Fruit fly (Drosophila melanogaster) whole organism, embryonic: Measurements from ENCODE around the gene sit.

ENCODE experiments used
- Antp ChIP-seq: fragments of 200-800 bp; sonication (Bioruptor generic); optimal IDR thresholded peaks from 3 replicates; lab custom pipeline; 2016; ENCODE audit warnings: missing biosample characterization, missing genetic modification characterization
- B-H1 ChIP-seq: fragments of 200-800 bp; sonication (Bioruptor generic); IDR thresholded peaks from 3 replicates; pipeline ENCODE4 v1.3.6; 2022; ENCODE audit warnings: missing biosample characterization, missing genetic modification characterization
- BEAF-32 ChIP-seq: fragments of 200-800 bp; sonication (Bioruptor generic); optimal IDR thresholded peaks from 3 replicates; lab custom pipeline; 2017; ENCODE audit warnings: missing biosample characterization, missing genetic modification characterization, mild to moderate bottlenecking, moderate library complexity, missing genetic modification reagents
- C15 ChIP-seq: fragments of 200-800 bp; sonication (Bioruptor generic); IDR thresholded peaks from 3 replicates; pipeline ENCODE4 v1.3.6; 2022; ENCODE audit warnings: missing biosample characterization, missing genetic modification characterization
- CG15073 ChIP-seq: fragments of 200-800 bp; sonication (Bioruptor generic); optimal IDR thresholded peaks from 2 replicates; lab custom pipeline; 2016; ENCODE audit warnings: missing biosample characterization, missing genetic modification characterization
- CG15696 ChIP-seq: fragments of 200-800 bp; sonication (Bioruptor generic); optimal IDR thresholded peaks from 2 replicates; lab custom pipeline; 2019; ENCODE audit warnings: missing biosample characterization, mild to moderate bottlenecking, missing genetic modification characterization, moderate library complexity
- CG17568 ChIP-seq: fragments of 200-800 bp; sonication (Bioruptor generic); optimal IDR thresholded peaks from 2 replicates; lab custom pipeline; 2018; ENCODE audit warnings: missing biosample characterization, mild to moderate bottlenecking, missing genetic modification characterization, moderate library complexity
- CG1832 ChIP-seq: fragments of 200-800 bp; sonication (Bioruptor generic); optimal IDR thresholded peaks from 2 replicates; lab custom pipeline; 2017; ENCODE audit warnings: missing biosample characterization, mild to moderate bottlenecking, missing genetic modification characterization, inconsistent platforms
- CG18619 ChIP-seq: fragments of 200-800 bp; sonication (Bioruptor generic); optimal IDR thresholded peaks from 3 replicates; lab custom pipeline; 2017; ENCODE audit warnings: missing biosample characterization, mild to moderate bottlenecking, missing genetic modification characterization
- CG2120 ChIP-seq: fragments of 200-800 bp; sonication (Bioruptor generic); optimal IDR thresholded peaks from 3 replicates; lab custom pipeline; 2016; ENCODE audit warnings: missing biosample characterization, missing genetic modification characterization
- CG34422 ChIP-seq: fragments of 200-800 bp; sonication (Bioruptor generic); IDR thresholded peaks from 3 replicates; pipeline ENCODE4 v1.3.6; 2022; ENCODE audit warnings: missing biosample characterization, missing genetic modification characterization
- CG4328 ChIP-seq: fragments of 200-800 bp; sonication (Bioruptor generic); optimal IDR thresholded peaks from 3 replicates; lab custom pipeline; 2017; ENCODE audit warnings: missing biosample characterization, missing genetic modification reagents, missing genetic modification characterization
- CG4854 ChIP-seq: fragments of 200-800 bp; sonication (Bioruptor generic); optimal IDR thresholded peaks from 2 replicates; lab custom pipeline; 2016; ENCODE audit warnings: missing biosample characterization, missing genetic modification characterization, inconsistent platforms
- CG5180 ChIP-seq: fragments of 200-800 bp; sonication (Bioruptor generic); optimal IDR thresholded peaks from 3 replicates; lab custom pipeline; 2017; ENCODE audit warnings: missing biosample characterization, missing genetic modification characterization, mild to moderate bottlenecking, moderate library complexity, missing genetic modification reagents
- CG6765 ChIP-seq: fragments of 200-800 bp; sonication (Bioruptor generic); optimal IDR thresholded peaks from 3 replicates; lab custom pipeline; 2017; ENCODE audit warnings: missing biosample characterization, mild to moderate bottlenecking, missing genetic modification characterization
- CG8290 ChIP-seq, 3 experiments: fragments of 200-800 bp; sonication (Bioruptor generic); optimal IDR thresholded peaks; 2 replicates each; lab custom pipeline; 2016 to 2019; ENCODE audit warnings: missing biosample characterization in 3 of 3, missing genetic modification characterization in 3 of 3, mild to moderate bottlenecking in 2 of 3, moderate library complexity in 1 of 3
- CG8765 ChIP-seq: fragments of 200-800 bp; sonication (Bioruptor generic); IDR thresholded peaks from 2 replicates; pipeline ENCODE4 v1.3.6; 2022; ENCODE audit warnings: missing biosample characterization, missing genetic modification characterization
- CG8924 ChIP-seq: fragments of 200-800 bp; optimal IDR thresholded peaks from 3 replicates; lab custom pipeline; 2019; ENCODE audit warnings: missing biosample characterization, mild to moderate bottlenecking, missing genetic modification characterization, moderate library complexity
- Deaf1 ChIP-seq: fragments of 200-800 bp; optimal IDR thresholded peaks from 3 replicates; lab custom pipeline; 2019; ENCODE audit warnings: missing biosample characterization, mild to moderate bottlenecking, missing genetic modification characterization, moderate library complexity
- Dek ChIP-seq: fragments of 200-800 bp; sonication (Bioruptor generic); optimal IDR thresholded peaks from 3 replicates; lab custom pipeline; 2019; ENCODE audit warnings: missing biosample characterization, mild to moderate bottlenecking, missing genetic modification characterization, moderate library complexity
- Doc2 ChIP-seq: fragments of 200-800 bp; sonication (Bioruptor generic); IDR thresholded peaks from 2 replicates; pipeline ENCODE4 v1.3.6; 2022; ENCODE audit warnings: missing biosample characterization, missing genetic modification characterization
- E2f2 ChIP-seq: fragments of 200-800 bp; sonication (Bioruptor generic); IDR thresholded peaks from 2 replicates; pipeline ENCODE4 v1.3.6; 2022; ENCODE audit warnings: missing biosample characterization, missing genetic modification characterization
- ERR ChIP-seq: fragments of 200-800 bp; sonication (Bioruptor generic); optimal IDR thresholded peaks from 2 replicates; lab custom pipeline; 2016; ENCODE audit warnings: missing biosample characterization, missing genetic modification characterization
- HHEX ChIP-seq: fragments of 200-800 bp; sonication (Bioruptor generic); optimal IDR thresholded peaks from 3 replicates; lab custom pipeline; 2017; ENCODE audit warnings: missing biosample characterization, mild to moderate bottlenecking, missing genetic modification characterization, missing genetic modification reagents
- Hsf ChIP-seq: fragments of 200-800 bp; sonication (Bioruptor generic); optimal IDR thresholded peaks from 3 replicates; lab custom pipeline; 2016; ENCODE audit warnings: missing biosample characterization, missing genetic modification characterization
- Mrtf ChIP-seq: fragments of 200-800 bp; sonication (Bioruptor generic); IDR thresholded peaks from 3 replicates; pipeline ENCODE4 v1.3.6; 2022; ENCODE audit warnings: missing biosample characterization, missing genetic modification characterization
- Myb ChIP-seq: fragments of 200-800 bp; sonication (Bioruptor generic); optimal IDR thresholded peaks from 2 replicates; lab custom pipeline; 2016; ENCODE audit warnings: missing biosample characterization, missing genetic modification characterization
- Neu2 ChIP-seq: fragments of 200-800 bp; sonication (Bioruptor generic); optimal IDR thresholded peaks from 3 replicates; lab custom pipeline; 2016; ENCODE audit warnings: missing biosample characterization, missing genetic modification characterization, borderline replicate concordance
- TFAM ChIP-seq: fragments of 200-800 bp; sonication (Bioruptor generic); optimal IDR thresholded peaks from 2 replicates; lab custom pipeline; 2017; ENCODE audit warnings: missing biosample characterization, missing genetic modification characterization, inconsistent platforms
- Trl ChIP-seq, 3 experiments: fragments of >200 bp in 2 of 3; fragments of 200-800 bp in 1 of 3; sonication (Bioruptor generic) in 1 of 3; optimal IDR thresholded peaks; 2 replicates in 1 of 3; 3 replicates in 2 of 3; lab custom pipeline; 2016 to 2017; ENCODE audit warnings: missing biosample characterization in 1 of 3, missing genetic modification characterization in 1 of 3
- dimm ChIP-seq: fragments of 200-800 bp; sonication (Bioruptor generic); IDR thresholded peaks from 2 replicates; pipeline ENCODE4 v1.3.6; 2022; ENCODE audit warnings: missing biosample characterization, missing genetic modification characterization
- gcm2 ChIP-seq: fragments of 200-800 bp; sonication (Bioruptor generic); optimal IDR thresholded peaks from 2 replicates; lab custom pipeline; 2016; ENCODE audit warnings: missing biosample characterization, missing genetic modification characterization
- hth ChIP-seq: fragments of >200 bp; optimal IDR thresholded peaks from 2 replicates; lab custom pipeline; 2017; ENCODE audit warnings: inconsistent platforms
- ken ChIP-seq: fragments of 200-800 bp; sonication (Bioruptor generic); IDR thresholded peaks from 3 replicates; pipeline ENCODE4 v1.3.6; 2022; ENCODE audit warnings: missing biosample characterization, missing genetic modification characterization
- lab ChIP-seq: fragments of 200-800 bp; sonication (Bioruptor generic); optimal IDR thresholded peaks from 3 replicates; lab custom pipeline; 2017; ENCODE audit warnings: missing biosample characterization, missing genetic modification characterization, mild to moderate bottlenecking, moderate library complexity, missing genetic modification reagents
- nau ChIP-seq: fragments of 200-800 bp; sonication (Bioruptor generic); optimal IDR thresholded peaks from 3 replicates; lab custom pipeline; 2017; ENCODE audit warnings: missing biosample characterization, mild to moderate bottlenecking, missing genetic modification characterization, missing genetic modification reagents
- nerfin-1 ChIP-seq: fragments of 200-800 bp; sonication (Bioruptor generic); optimal IDR thresholded peaks from 3 replicates; lab custom pipeline; 2019; ENCODE audit warnings: missing biosample characterization, mild to moderate bottlenecking, missing genetic modification characterization, moderate library complexity
- nmo ChIP-seq: fragments of 200-800 bp; sonication (Bioruptor generic); optimal IDR thresholded peaks from 2 replicates; lab custom pipeline; 2018; ENCODE audit warnings: missing biosample characterization, mild to moderate bottlenecking, missing genetic modification characterization, moderate library complexity
- onecut ChIP-seq: fragments of 200-800 bp; sonication (Bioruptor generic); IDR thresholded peaks from 2 replicates; pipeline ENCODE4 v1.3.6; 2022; ENCODE audit warnings: missing biosample characterization, missing genetic modification characterization
- org-1 ChIP-seq: fragments of 200-800 bp; sonication (Bioruptor generic); optimal IDR thresholded peaks from 2 replicates; lab custom pipeline; 2017; ENCODE audit warnings: missing biosample characterization, missing genetic modification characterization
- repo ChIP-seq: fragments of 200-800 bp; sonication (Bioruptor generic); optimal IDR thresholded peaks from 2 replicates; lab custom pipeline; 2016; ENCODE audit warnings: missing biosample characterization, missing genetic modification characterization
- sc ChIP-seq, 3 experiments: fragments of >200 bp in 2 of 3; fragments of 200-800 bp in 1 of 3; sonication (Bioruptor generic) in 1 of 3; optimal IDR thresholded peaks; 2 replicates in 2 of 3; 3 replicates in 1 of 3; lab custom pipeline; 2017; ENCODE audit warnings: mild to moderate bottlenecking in 1 of 3, missing biosample characterization in 1 of 3, missing genetic modification characterization in 1 of 3, missing genetic modification reagents in 1 of 3
- seq ChIP-seq: fragments of 200-800 bp; sonication (Bioruptor generic); IDR thresholded peaks from 2 replicates; pipeline ENCODE4 v1.3.6; 2022; ENCODE audit warnings: missing biosample characterization, missing genetic modification characterization
- slp2 ChIP-seq: fragments of 200-800 bp; sonication (Bioruptor generic); optimal IDR thresholded peaks from 2 replicates; lab custom pipeline; 2016; ENCODE audit warnings: missing biosample characterization, missing genetic modification characterization
- tio ChIP-seq: fragments of 200-800 bp; sonication (Bioruptor generic); optimal IDR thresholded peaks from 2 replicates; lab custom pipeline; 2017; ENCODE audit warnings: missing biosample characterization, missing genetic modification characterization, inconsistent platforms
- tna ChIP-seq: fragments of 200-800 bp; sonication (Bioruptor generic); IDR thresholded peaks from 2 replicates; pipeline ENCODE4 v1.3.6; 2022; ENCODE audit warnings: missing biosample characterization, missing genetic modification characterization; ENCODE audit not compliant: partially characterized antibody
- tx ChIP-seq: fragments of 200-800 bp; sonication (Bioruptor generic); optimal IDR thresholded peaks from 2 replicates; lab custom pipeline; 2016; ENCODE audit warnings: missing biosample characterization, missing genetic modification characterization
- zf30C ChIP-seq: fragments of 200-800 bp; sonication (Bioruptor generic); optimal IDR thresholded peaks from 3 replicates; lab custom pipeline; 2018; ENCODE audit warnings: missing biosample characterization, mild to moderate bottlenecking, missing genetic modification characterization

sit gene

dm6 chr3R:22536504-22537423 is 25.6 kb downstream of the sit start (continued):
- TF ChIP-seq Trl (optimal IDR thresholded peaks at IDR 0.05; lab: Kevin White, UChicago) (no peak), Trl (GFP tag; optimal IDR thresholded peaks at IDR 0.05; lab: Kevin White, UChicago) (no peak), gcm2 (GFP tag; lab: Kevin White, UChicago) (no peak), CG18619 (GFP tag; lab: Kevin White, UChicago) (no peak), CG4854 (no peak), BEAF-32 (no peak), sc (optimal IDR thresholded peaks at IDR 0.05; lab: Kevin White, UChicago) (no peak), sc (GFP tag; optimal IDR thresholded peaks at IDR 0.05; lab: Kevin White, UChicago) (no peak), CG4328 (GFP tag; lab: Kevin White, UChicago) (no peak), tx (GFP tag; lab: Kevin White, UChicago) (no peak), E2f2 (GFP tag; lab: Robert Waterston, UW) (0 out of 2 replicates have a peak, but pooled peaks have one; percentile 22), ken (0 out of 3 replicates have a peak, but pooled peaks have one; percentile 14), Dek (tag; lab: Kevin White, UChicago) (peak; percentile 9), Antp (no peak), tio (GFP tag; lab: Kevin White, UChicago) (no peak), Mrtf (GFP tag; lab: Robert Waterston, UW) (no peak), CG17568 (GFP tag; lab: Kevin White, UChicago) (no peak), HHEX (GFP tag; lab: Kevin White, UChicago) (peak; percentile 22), Deaf1 (peak; percentile 33), CG8765 (GFP tag; lab: Robert Waterston, UW) (no peak), Hsf (peak; percentile 10), hth (lab: Kevin White, UChicago) (no peak), Neu2 (GFP tag; lab: Kevin White, UChicago) (no peak), CG15073 (no peak), CG34422 (GFP tag; lab: Robert Waterston, UW) (no peak), C15 (GFP tag; lab: Robert Waterston, UW) (no peak), Myb (no peak), CG15696 (tag; lab: Kevin White, UChicago) (no peak), lab (GFP tag; lab: Kevin White, UChicago) (peak; percentile 37), CG2120 (peak; percentile 56), nerfin-1 (tag; lab: Kevin White, UChicago) (no peak), zf30C (GFP tag; lab: Kevin White, UChicago) (no peak), CG8290 (GFP tag; optimal IDR thresholded peaks at IDR 0.05; lab: Kevin White, UChicago) (no peak), CG8290 (tag; optimal IDR thresholded peaks at IDR 0.05; lab: Kevin White, UChicago) (no peak), onecut (GFP tag; lab: Robert Waterston, UW) (no peak), slp2 (no peak), nau (GFP tag; lab: Kevin White, UChicago) (no peak), CG1832 (GFP tag; lab: Kevin White, UChicago) (no peak), nmo (GFP tag; lab: Kevin White, UChicago) (peak; percentile 36), Doc2 (GFP tag; lab: Robert Waterston, UW) (no peak), CG6765 (GFP tag; lab: Kevin White, UChicago) (no peak), CG5180 (GFP tag; lab: Kevin White, UChicago) (peak; percentile 27), seq (GFP tag; lab: Robert Waterston, UW) (no peak), B-H1 (GFP tag; lab: Robert Waterston, UW) (no peak), TFAM (GFP tag; lab: Kevin White, UChicago) (no peak), repo (GFP tag; lab: Kevin White, UChicago) (no peak), dimm (GFP tag; lab: Robert Waterston, UW) (no peak), org-1 (GFP tag; lab: Kevin White, UChicago) (no peak), tna (GFP tag; lab: Robert Waterston, UW) (no peak), ERR (GFP tag; lab: Kevin White, UChicago) (no peak), CG8924 (tag; lab: Kevin White, UChicago) (peak; percentile 50)
